Fruit fly (Drosophila melanogaster) whole organism, embryonic: ENCODE data around the gene CG4914.
A peak's percentile ranks its signal among the peaks of the same experiment; 100 is the strongest.

Experiments
- Adf1 ChIP-seq: fragments of 200-800 bp; sonication (Bioruptor generic); IDR thresholded peaks from 2 replicates; pipeline ENCODE4 v1.3.6; 2022; ENCODE audit warnings: missing biosample characterization, missing genetic modification characterization
- CG10431 ChIP-seq: fragments of 200-800 bp; sonication (Bioruptor generic); optimal IDR thresholded peaks from 3 replicates; lab custom pipeline; 2018; ENCODE audit warnings: missing biosample characterization, mild to moderate bottlenecking, missing genetic modification characterization
- CG13296 ChIP-seq: fragments of 200-800 bp; sonication (Bioruptor generic); optimal IDR thresholded peaks from 3 replicates; lab custom pipeline; 2018; ENCODE audit warnings: missing biosample characterization, mild to moderate bottlenecking, missing genetic modification characterization
- CG13424 ChIP-seq: fragments of 200-800 bp; sonication (Bioruptor generic); optimal IDR thresholded peaks from 2 replicates; lab custom pipeline; 2019; ENCODE audit warnings: missing biosample characterization, mild to moderate bottlenecking, missing genetic modification characterization, moderate library complexity
- CG32532 ChIP-seq: fragments of 200-800 bp; sonication (Bioruptor generic); IDR thresholded peaks from 2 replicates; pipeline ENCODE4 v1.3.6; 2022; ENCODE audit warnings: missing biosample characterization, missing genetic modification characterization
- CG34376 ChIP-seq: fragments of 200-800 bp; sonication (Bioruptor generic); optimal IDR thresholded peaks from 2 replicates; lab custom pipeline; 2018; ENCODE audit warnings: missing biosample characterization, mild to moderate bottlenecking, missing genetic modification characterization
- CG34422 ChIP-seq: fragments of 200-800 bp; sonication (Bioruptor generic); IDR thresholded peaks from 3 replicates; pipeline ENCODE4 v1.3.6; 2022; ENCODE audit warnings: missing biosample characterization, missing genetic modification characterization
- CG3726 ChIP-seq: fragments of 200-800 bp; sonication (Bioruptor generic); IDR thresholded peaks from 3 replicates; pipeline ENCODE4, ENCODE4 v1.3.6; 2022; ENCODE audit warnings: missing biosample characterization, missing genetic modification characterization
- CG6272 ChIP-seq: fragments of 200-800 bp; sonication (Bioruptor generic); IDR thresholded peaks from 2 replicates; pipeline ENCODE4 v1.3.6; 2022; ENCODE audit warnings: missing biosample characterization, missing genetic modification characterization
- CG8388 ChIP-seq: fragments of 200-800 bp; sonication (Bioruptor generic); optimal IDR thresholded peaks from 2 replicates; lab custom pipeline; 2019; ENCODE audit warnings: missing biosample characterization, mild to moderate bottlenecking, missing genetic modification characterization, moderate library complexity
- E2f2 ChIP-seq: fragments of 200-800 bp; sonication (Bioruptor generic); IDR thresholded peaks from 2 replicates; pipeline ENCODE4 v1.3.6; 2022; ENCODE audit warnings: missing biosample characterization, missing genetic modification characterization
- HHEX ChIP-seq: fragments of 200-800 bp; sonication (Bioruptor generic); optimal IDR thresholded peaks from 3 replicates; lab custom pipeline; 2017; ENCODE audit warnings: missing biosample characterization, mild to moderate bottlenecking, missing genetic modification characterization, missing genetic modification reagents
- HLH4C ChIP-seq: fragments of 200-800 bp; sonication (Bioruptor generic); IDR thresholded peaks from 3 replicates; pipeline ENCODE4 v1.3.6; 2022; ENCODE audit warnings: missing biosample characterization, missing genetic modification characterization; ENCODE audit not compliant: partially characterized antibody
- Hr3 ChIP-seq: fragments of 200-800 bp; sonication (Bioruptor generic); optimal IDR thresholded peaks from 3 replicates; lab custom pipeline; 2016; ENCODE audit warnings: missing biosample characterization, missing genetic modification characterization
- Hr39 ChIP-seq: fragments of >200 bp; optimal IDR thresholded peaks from 2 replicates; lab custom pipeline; 2017
- Hr51 ChIP-seq, 2 experiments: fragments of 200-800 bp; sonication (Bioruptor generic); optimal IDR thresholded peaks; 2 replicates in 1 of 2; 3 replicates in 1 of 2; lab custom pipeline; 2016 to 2018; ENCODE audit warnings: missing biosample characterization in 2 of 2, missing genetic modification characterization in 2 of 2, mild to moderate bottlenecking in 1 of 2, moderate library complexity in 1 of 2
- Lpt ChIP-seq: fragments of >200 bp; optimal IDR thresholded peaks from 2 replicates; lab custom pipeline; 2018; ENCODE audit warnings: missing biosample characterization, missing genetic modification characterization
- Med ChIP-seq: fragments of 200-800 bp; sonication (Bioruptor generic); peaks from one replicate; lab custom pipeline; 2016; ENCODE audit warnings: missing biosample characterization, missing genetic modification characterization, mild to moderate bottlenecking, inconsistent platforms, moderate library complexity
- Nf-YB ChIP-seq: fragments of 200-800 bp; sonication (Bioruptor generic); optimal IDR thresholded peaks from 3 replicates; lab custom pipeline; 2019; ENCODE audit warnings: missing biosample characterization, mild to moderate bottlenecking, missing genetic modification characterization, moderate library complexity
- Opbp ChIP-seq: fragments of 200-800 bp; sonication (Bioruptor generic); IDR thresholded peaks from 3 replicates; pipeline ENCODE4 v1.3.6; 2022; ENCODE audit warnings: missing biosample characterization, missing genetic modification characterization; ENCODE audit not compliant: partially characterized antibody
- Poxn ChIP-seq: fragments of 200-800 bp; sonication (Bioruptor generic); IDR thresholded peaks from 2 replicates; pipeline ENCODE4 v1.3.6; 2022; ENCODE audit warnings: missing biosample characterization, missing genetic modification characterization
- Scr ChIP-seq: fragments of 200-800 bp; sonication (Bioruptor generic); IDR thresholded peaks from 2 replicates; pipeline ENCODE4 v1.3.6; 2022; ENCODE audit warnings: missing biosample characterization, missing genetic modification characterization; ENCODE audit not compliant: partially characterized antibody
- ap ChIP-seq: fragments of 200-800 bp; sonication (Bioruptor generic); IDR thresholded peaks from 2 replicates; pipeline ENCODE4 v1.3.6; 2022; ENCODE audit warnings: missing biosample characterization, missing genetic modification characterization
- br ChIP-seq: fragments of >200 bp; optimal IDR thresholded peaks from 2 replicates; lab custom pipeline; 2017
- bsh ChIP-seq, 2 experiments: fragments of 200-800 bp; sonication (Bioruptor generic); optimal IDR thresholded peaks; 2 replicates each; lab custom pipeline; 2017 to 2018; ENCODE audit warnings: mild to moderate bottlenecking in 2 of 2, missing biosample characterization in 2 of 2, missing genetic modification characterization in 2 of 2, moderate library complexity in 1 of 2
- crc ChIP-seq: fragments of 200-800 bp; sonication (Bioruptor generic); optimal IDR thresholded peaks from 2 replicates; lab custom pipeline; 2016; ENCODE audit warnings: missing biosample characterization, missing genetic modification characterization
- cwo ChIP-seq: fragments of 200-800 bp; sonication (Bioruptor generic); optimal IDR thresholded peaks from 3 replicates; lab custom pipeline; 2017; ENCODE audit warnings: missing biosample characterization, missing genetic modification characterization, mild to moderate bottlenecking, moderate library complexity, missing genetic modification reagents
- dpn ChIP-seq, 2 experiments: fragments of 200-800 bp; sonication (Bioruptor generic); optimal IDR thresholded peaks; 3 replicates each; lab custom pipeline; 2016; ENCODE audit warnings: missing biosample characterization in 2 of 2, missing genetic modification characterization in 2 of 2
- dysf ChIP-seq: fragments of 200-800 bp; sonication (Bioruptor generic); IDR thresholded peaks from 3 replicates; pipeline ENCODE4 v1.3.6; 2022; ENCODE audit warnings: missing biosample characterization, missing genetic modification characterization
- en ChIP-seq: fragments of 200-800 bp; sonication (Bioruptor generic); optimal IDR thresholded peaks from 2 replicates; lab custom pipeline; 2016; ENCODE audit warnings: missing biosample characterization, missing genetic modification characterization
- gem ChIP-seq: fragments of 200-800 bp; sonication (Bioruptor generic); optimal IDR thresholded peaks from 2 replicates; lab custom pipeline; 2019; ENCODE audit warnings: missing biosample characterization, mild to moderate bottlenecking, missing genetic modification characterization, moderate library complexity
- hbn ChIP-seq: fragments of 200-800 bp; sonication (Bioruptor generic); IDR thresholded peaks from 2 replicates; pipeline ENCODE4 v1.3.6; 2022; ENCODE audit warnings: missing biosample characterization, missing genetic modification characterization; ENCODE audit not compliant: partially characterized antibody
- inv ChIP-seq: fragments of 200-800 bp; sonication (Bioruptor generic); IDR thresholded peaks from 2 replicates; pipeline ENCODE4 v1.3.6; 2022; ENCODE audit warnings: missing biosample characterization, missing genetic modification characterization; ENCODE audit not compliant: partially characterized antibody
- lilli ChIP-seq: fragments of 200-800 bp; sonication (Bioruptor generic); optimal IDR thresholded peaks from 3 replicates; lab custom pipeline; 2016; ENCODE audit warnings: missing biosample characterization, missing genetic modification characterization
- p53 ChIP-seq: fragments of 200-800 bp; sonication (Bioruptor generic); optimal IDR thresholded peaks from 2 replicates; lab custom pipeline; 2016; ENCODE audit warnings: missing biosample characterization, missing genetic modification characterization
- peb ChIP-seq: fragments of 200-800 bp; sonication (Bioruptor generic); IDR thresholded peaks from 2 replicates; pipeline ENCODE4 v1.3.6; 2022; ENCODE audit warnings: missing biosample characterization, missing genetic modification characterization
- pita ChIP-seq: fragments of 200-800 bp; sonication (Bioruptor generic); optimal IDR thresholded peaks from 2 replicates; lab custom pipeline; 2017; ENCODE audit warnings: missing biosample characterization, mild to moderate bottlenecking, missing genetic modification characterization
- row ChIP-seq: fragments of 200-800 bp; sonication (Bioruptor generic); IDR thresholded peaks from 3 replicates; pipeline ENCODE4 v1.3.6; 2022; ENCODE audit warnings: missing biosample characterization, missing genetic modification characterization
- sens ChIP-seq: fragments of 200-800 bp; sonication (Bioruptor generic); peaks from one replicate; lab custom pipeline; 2016; ENCODE audit warnings: missing biosample characterization, missing genetic modification characterization
- sens-2 ChIP-seq: fragments of 200-800 bp; sonication (Bioruptor generic); IDR thresholded peaks from 2 replicates; pipeline ENCODE4 v1.3.6; 2022; ENCODE audit warnings: missing biosample characterization, missing genetic modification characterization
- shn ChIP-seq: fragments of 200-800 bp; sonication (Bioruptor generic); optimal IDR thresholded peaks from 3 replicates; lab custom pipeline; 2016; ENCODE audit warnings: missing biosample characterization, missing genetic modification characterization
- tgo ChIP-seq: fragments of 200-800 bp; sonication (Bioruptor generic); IDR thresholded peaks from 3 replicates; pipeline ENCODE4 v1.3.6; 2022; ENCODE audit warnings: missing biosample characterization, missing genetic modification characterization
- unpg ChIP-seq: fragments of 200-800 bp; sonication (Bioruptor generic); optimal IDR thresholded peaks from 3 replicates; lab custom pipeline; 2018; ENCODE audit warnings: missing biosample characterization, mild to moderate bottlenecking, missing genetic modification characterization, moderate library complexity
- wek ChIP-seq: fragments of 200-800 bp; sonication (Bioruptor generic); optimal IDR thresholded peaks from 3 replicates; lab custom pipeline; 2018; ENCODE audit warnings: missing biosample characterization, mild to moderate bottlenecking, missing genetic modification characterization, moderate library complexity
- zfh1 ChIP-seq: fragments of 200-800 bp; sonication (Bioruptor generic); IDR thresholded peaks from 3 replicates; pipeline ENCODE4 v1.3.6; 2022; ENCODE audit warnings: missing biosample characterization, missing genetic modification characterization

Gene CG4914

DNA sequence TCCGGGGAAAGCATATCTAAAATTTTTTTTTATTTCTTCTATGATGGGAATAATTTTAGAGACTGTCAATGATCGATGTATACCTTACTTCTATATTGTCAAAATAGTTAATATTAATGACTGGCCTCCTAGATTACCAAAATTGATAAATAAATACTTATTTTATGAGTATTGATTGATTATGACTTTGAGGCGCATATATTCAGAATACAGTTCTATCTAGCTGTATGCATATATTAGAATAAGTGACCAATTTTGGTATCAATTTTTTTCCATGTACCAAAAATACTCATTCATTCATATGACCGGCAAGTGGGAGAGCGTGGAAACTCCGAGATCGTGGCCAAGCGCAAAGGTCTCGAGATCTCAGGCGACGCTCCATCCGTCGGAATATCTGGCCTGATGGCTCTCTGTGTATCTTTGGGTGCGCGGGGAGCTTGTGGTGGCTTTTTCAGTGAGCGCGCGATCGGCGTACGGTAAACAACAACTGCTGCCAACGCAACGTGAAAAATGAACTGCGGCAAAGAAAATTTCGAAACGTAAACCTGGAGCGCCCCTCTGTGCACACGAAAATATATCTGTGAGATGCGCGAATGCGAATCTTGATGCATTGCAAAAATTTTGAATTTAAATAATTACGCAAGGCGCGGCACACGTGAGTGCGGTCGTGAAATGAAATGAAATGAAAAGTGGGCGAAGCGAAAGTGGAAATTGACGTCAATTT lies 5.4 kb downstream of the CG4914 start, which contains the start of the genes CG43121 and ome (continued):
- TF ChIP-seq HHEX (peak; percentile 19), bsh (GFP tag; optimal IDR thresholded peaks at IDR 0.05; lab: Kevin White, UChicago) (peak in 1 of 2 experiments; percentile 27), inv (no peak), Hr51 (GFP tag; optimal IDR thresholded peaks at IDR 0.05; lab: Kevin White, UChicago) (peak; percentile 20 to 48), CG3726 (no peak), en (no peak), Poxn (GFP tag; lab: Robert Waterston, UW) (no peak), Hr3 (no peak), CG34422 (GFP tag; lab: Robert Waterston, UW) (peak; percentile 40; the same call in 1 of the 3 replicates), lilli (GFP tag; lab: Kevin White, UChicago) (peak; percentile 18), tgo (no peak), CG10431 (GFP tag; lab: Kevin White, UChicago) (no peak), E2f2 (GFP tag; lab: Robert Waterston, UW) (peak; percentile 32; the same call in 1 of the 2 replicates), unpg (GFP tag; lab: Kevin White, UChicago) (peak; percentile 22), CG34376 (GFP tag; lab: Kevin White, UChicago) (peak; percentile 52), Nf-YB (GFP tag; lab: Kevin White, UChicago) (no peak), sens (GFP tag; lab: Kevin White, UChicago) (peak; percentile 80), dpn (GFP tag; optimal IDR thresholded peaks at IDR 0.05; lab: Kevin White, UChicago) (no peak), hbn (GFP tag; lab: Robert Waterston, UW) (0 out of 2 replicates have a peak, but pooled peaks have one; percentile 26), dysf (GFP tag; lab: Robert Waterston, UW) (0 out of 3 replicates have a peak, but pooled peaks have one; percentile 10), CG13424 (tag; lab: Kevin White, UChicago) (peak; percentile 21), crc (GFP tag; lab: Kevin White, UChicago) (no peak), CG6272 (no peak), peb (GFP tag; lab: Robert Waterston, UW) (no peak), zfh1 (GFP tag; lab: Robert Waterston, UW) (peak; percentile 46; the same call in 1 of the 3 replicates), Adf1 (GFP tag; lab: Robert Waterston, UW) (peak; percentile 21; the same call in 1 of the 2 replicates), Lpt (GFP tag; lab: Kevin White, UChicago) (no peak), sens-2 (GFP tag; lab: Robert Waterston, UW) (0 out of 2 replicates have a peak, but pooled peaks have one; percentile 17), HLH4C (GFP tag; lab: Robert Waterston, UW) (no peak), Hr39 (lab: Kevin White, UChicago) (no peak), cwo (GFP tag; lab: Kevin White, UChicago) (peak; percentile 61), CG8388 (no peak), ap (GFP tag; lab: Robert Waterston, UW) (0 out of 2 replicates have a peak, but pooled peaks have one; percentile 8), Opbp (GFP tag; lab: Robert Waterston, UW) (peak; percentile 46; the same call in 1 of the 3 replicates), shn (GFP tag; lab: Kevin White, UChicago) (peak; percentile 27), row (peak; percentile 51; the same call in 2 of the 3 replicates), br (lab: Kevin White, UChicago) (no peak), Med (GFP tag; lab: Kevin White, UChicago) (peak; percentile 85), wek (GFP tag; lab: Kevin White, UChicago) (peak; percentile 14), pita (GFP tag; lab: Kevin White, UChicago) (no peak), Scr (no peak), CG32532 (GFP tag; lab: Robert Waterston, UW) (peak; percentile 31; the same call in 1 of the 2 replicates), p53 (GFP tag; lab: Kevin White, UChicago) (peak; percentile 11), gem (peak; percentile 28), CG13296 (GFP tag; lab: Kevin White, UChicago) (peak; percentile 55)
